Worm (Caenorhabditis elegans) whole organism, late embryonic: Measurements from ENCODE around the gene ceh-79.

Experiments used
- ahr-1 ChIP-seq: sonication (generic microtip); optimal IDR thresholded peaks from 2 replicates; lab custom pipeline; 2016; ENCODE audit warnings: missing genetic modification characterization, missing compliant biosample characterization
- ama-1 ChIP-seq: fragments of 150-350 bp; optimal IDR thresholded peaks from 2 replicates; lab custom pipeline; 2014
- ceh-18 ChIP-seq: sonication (generic microtip); optimal IDR thresholded peaks from 2 replicates; lab custom pipeline; 2016; ENCODE audit warnings: missing genetic modification characterization, missing compliant biosample characterization
- ceh-6 ChIP-seq: fragments of 200-800 bp; sonication (Bioruptor generic); optimal IDR thresholded peaks from 2 replicates; lab custom pipeline; 2018; ENCODE audit warnings: mild to moderate bottlenecking, missing genetic modification characterization, missing compliant biosample characterization
- ceh-9 ChIP-seq: sonication (generic microtip); optimal IDR thresholded peaks from 2 replicates; lab custom pipeline; 2016; ENCODE audit warnings: mild to moderate bottlenecking, missing genetic modification characterization, inconsistent platforms, missing compliant biosample characterization
- elt-2 ChIP-seq: sonication (generic microtip); optimal IDR thresholded peaks from 2 replicates; lab custom pipeline; 2016; ENCODE audit warnings: missing genetic modification reagents, missing genetic modification characterization, missing compliant biosample characterization
- fkh-10 ChIP-seq: fragments of 150-350 bp; optimal IDR thresholded peaks from 2 replicates; lab custom pipeline; 2014; ENCODE audit warnings: missing biosample characterization, missing genetic modification reagents, missing genetic modification characterization
- hlh-30 ChIP-seq: sonication (generic microtip); optimal IDR thresholded peaks from 2 replicates; lab custom pipeline; 2017; ENCODE audit warnings: antibody characterized with exemption, missing genetic modification characterization, missing compliant biosample characterization; ENCODE audit not compliant: insufficient read depth
- lin-11 ChIP-seq: fragments of 200-800 bp; sonication (Bioruptor generic); optimal IDR thresholded peaks from 2 replicates; lab custom pipeline; 2018; ENCODE audit warnings: mild to moderate bottlenecking, missing genetic modification characterization, missing compliant biosample characterization
- madf-2 ChIP-seq: sonication (generic microtip); optimal IDR thresholded peaks from 2 replicates; lab custom pipeline; 2017; ENCODE audit warnings: missing genetic modification characterization, missing compliant biosample characterization
- nhr-11 ChIP-seq: fragments of 150-350 bp; optimal IDR thresholded peaks from 2 replicates; lab custom pipeline; 2014; ENCODE audit warnings: missing biosample characterization, missing genetic modification characterization
- pag-3 ChIP-seq: sonication (generic microtip); optimal IDR thresholded peaks from 2 replicates; lab custom pipeline; 2016; ENCODE audit warnings: missing compliant biosample characterization, missing genetic modification characterization, borderline replicate concordance
- pqm-1 ChIP-seq: sonication (generic microtip); optimal IDR thresholded peaks from 2 replicates; lab custom pipeline; 2016; ENCODE audit warnings: missing genetic modification characterization, missing compliant biosample characterization
- pros-1 ChIP-seq: fragments of 150-350 bp; optimal IDR thresholded peaks from 2 replicates; lab custom pipeline; 2014; ENCODE audit warnings: missing biosample characterization, missing genetic modification reagents, missing genetic modification characterization

DNA sequence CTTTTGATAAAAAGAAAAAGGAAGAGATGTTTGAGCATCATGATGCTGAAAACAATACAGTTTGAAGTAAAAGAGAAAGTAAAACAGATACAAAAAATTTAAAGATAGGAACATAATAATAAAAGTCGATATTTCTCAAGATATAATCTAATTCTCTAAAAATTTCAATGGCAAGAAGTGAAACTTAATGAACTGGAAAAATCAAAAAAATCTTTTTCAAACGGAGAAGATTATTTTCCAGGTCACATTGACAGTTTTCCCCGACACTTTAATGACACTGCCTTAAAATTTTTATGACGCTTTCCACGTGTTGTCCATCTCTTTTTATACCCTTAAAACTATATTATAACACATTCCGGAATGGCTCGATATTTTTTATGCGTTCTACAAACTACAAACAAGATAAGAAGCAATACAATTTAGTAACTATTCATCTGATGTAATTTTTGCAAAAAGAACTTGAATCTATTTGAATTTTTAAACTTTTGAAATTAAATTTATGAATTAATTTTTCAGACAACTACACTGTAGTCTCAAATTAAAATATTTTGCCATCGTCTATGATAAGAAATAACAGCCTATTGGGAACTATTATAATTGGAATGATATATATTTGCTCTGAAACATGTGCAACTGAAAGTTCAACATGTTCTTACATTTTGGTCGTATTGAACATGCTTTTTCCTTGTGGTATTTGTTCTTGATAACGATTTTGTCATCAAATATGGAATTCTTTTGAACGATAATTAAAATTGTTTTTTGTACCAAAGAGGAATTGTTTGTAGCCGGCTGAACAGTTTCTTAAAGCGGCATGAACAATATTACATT is 23.5 kb downstream of the ceh-79 start, which contains the start of gene C50B6.7:
- no peak for TF ChIP-seq pqm-1 (tag; lab: Kevin White, UChicago)
- TF ChIP-seq nhr-11 (tag; lab: Kevin White, UChicago): no peak
- no peak for TF ChIP-seq fkh-10
- TF ChIP-seq ama-1 (lab: Kevin White, UChicago): no peak
- no peak for TF ChIP-seq madf-2
- TF ChIP-seq pag-3 (tag; lab: Kevin White, UChicago): no peak
- no peak for TF ChIP-seq ahr-1 (tag; lab: Kevin White, UChicago)
- no peak for TF ChIP-seq ceh-18 (tag; lab: Kevin White, UChicago)
- TF ChIP-seq lin-11 (tag; lab: Kevin White, UChicago): no peak
- no peak for TF ChIP-seq pros-1 (tag; lab: Kevin White, UChicago)
- no peak for TF ChIP-seq ceh-9 (tag; lab: Kevin White, UChicago)
- no peak for TF ChIP-seq elt-2
- no peak for TF ChIP-seq hlh-30 (tag; lab: Kevin White, UChicago)
- TF ChIP-seq ceh-6 (GFP tag; lab: Kevin White, UChicago): no peak
